Worm (Caenorhabditis elegans) whole organism, young adult: ENCODE measurements around the gene abce-1.

ENCODE experiments used
- F39B2.1 ChIP-seq: fragments of 200-800 bp; sonication (Bioruptor generic); IDR thresholded peaks from 2 replicates; pipeline ENCODE4 v1.3.6; 2022; ENCODE audit warnings: missing genetic modification reagents, missing genetic modification characterization, missing compliant biosample characterization
- F49E8.2 ChIP-seq: sonication (generic microtip); optimal IDR thresholded peaks from 3 replicates; lab custom pipeline; 2017; ENCODE audit warnings: missing genetic modification characterization, mild to moderate bottlenecking, missing compliant biosample characterization, antibody characterized with exemption, moderate library complexity; ENCODE audit not compliant: insufficient read depth
- dpl-1 ChIP-seq: fragments of 150-350 bp; optimal IDR thresholded peaks from 2 replicates; lab custom pipeline; 2014; ENCODE audit warnings: missing biosample characterization, missing genetic modification reagents, missing genetic modification characterization
- somi-1 ChIP-seq: fragments of 200-800 bp; sonication (Bioruptor generic); optimal IDR thresholded peaks from 2 replicates; lab custom pipeline; 2018; ENCODE audit warnings: mild to moderate bottlenecking, missing genetic modification characterization, missing compliant biosample characterization

ce11 chrIII:13208978-13209377 lies 55.4 kb downstream of the abce-1 start:
- TF ChIP-seq somi-1 (GFP tag; lab: Kevin White, UChicago) = no peak
- no peak for TF ChIP-seq F39B2.1 (GFP tag; lab: Robert Waterston, UW)
- no peak for TF ChIP-seq F49E8.2 (tag; lab: Kevin White, UChicago)
- no peak for TF ChIP-seq dpl-1 (GFP tag; lab: Kevin White, UChicago)
